Worm (Caenorhabditis elegans): ENCODE results near the gene mtpn-1.

mtpn-1 gene

ce11 chrX:2407167-2407566 is at the start of gene mtpn-1:
Gene mtpn-1 (plus strand): TSS chrX:2407467.
- no peak for TF ChIP-seq unc-62 (GFP tag; optimal IDR thresholded peaks at IDR 0.05)

- TF ChIP-seq unc-62 (GFP tag; optimal IDR thresholded peaks at IDR 0.05): no peak
Measured at ce11 chrX:2359797-2360196, 47.5 kb upstream of the mtpn-1 start, which contains the start of gene lgc-40. Gene lgc-40 (plus strand): TSS chrX:2360097.

DNA sequence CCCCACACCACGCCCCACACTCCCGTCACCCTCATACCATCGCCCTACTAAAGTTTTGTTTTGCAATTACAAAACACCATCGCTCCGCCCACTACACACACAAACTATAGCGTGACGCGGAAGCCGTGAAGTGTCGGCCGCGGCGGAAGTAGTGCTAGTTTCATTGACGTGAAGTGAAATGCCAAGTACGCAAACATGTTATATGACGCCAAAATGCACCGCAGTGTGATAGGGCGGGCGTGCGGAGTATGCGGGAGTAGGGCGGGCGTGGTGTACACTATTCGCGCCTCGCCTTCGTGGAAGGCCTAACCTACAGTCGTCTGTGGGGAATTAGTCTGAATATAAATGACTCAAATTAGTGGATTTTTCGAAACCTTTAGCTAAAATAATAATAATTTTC is 44.4 kb upstream of the mtpn-1 start:
- no peak for TF ChIP-seq unc-62 (GFP tag; optimal IDR thresholded peaks at IDR 0.05)

- no peak for TF ChIP-seq unc-62 (GFP tag; optimal IDR thresholded peaks at IDR 0.05)
Measured at ce11 chrX:2364703-2365299, 42.5 kb upstream of the mtpn-1 start.

DNA sequence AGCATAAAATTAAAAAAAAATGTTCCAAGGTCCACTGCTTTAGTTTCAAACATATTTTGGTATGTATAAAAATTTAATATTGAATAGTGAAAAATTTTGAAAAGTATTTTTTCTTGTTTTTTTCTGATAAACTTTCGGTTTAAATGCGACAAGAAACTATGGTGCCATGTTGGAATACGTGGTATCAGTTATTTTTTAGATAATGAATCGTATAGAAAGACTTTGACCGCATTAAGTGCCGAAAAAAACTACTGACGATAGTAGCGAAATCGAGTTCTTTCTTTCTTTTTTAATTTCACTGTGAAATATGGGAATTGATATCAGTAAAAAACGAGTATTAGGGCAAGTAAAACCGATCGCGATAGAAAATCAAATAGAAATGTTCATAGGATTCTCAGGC is 41.4 kb upstream of the mtpn-1 start, which contains the start of gene T24D8.6:
Gene T24D8.6 (minus strand): TSS at position 101 of the 400 bp plus-strand sequence.
- no peak for TF ChIP-seq unc-62 (GFP tag; optimal IDR thresholded peaks at IDR 0.05)

- no peak for TF ChIP-seq unc-62 (GFP tag; optimal IDR thresholded peaks at IDR 0.05)
Measured at ce11 chrX:2368042-2368814, 39.0 kb upstream of the mtpn-1 start.

- no peak for TF ChIP-seq unc-62 (GFP tag; optimal IDR thresholded peaks at IDR 0.05)
Measured at ce11 chrX:2369073-2369472, 38.2 kb upstream of the mtpn-1 start.

DNA sequence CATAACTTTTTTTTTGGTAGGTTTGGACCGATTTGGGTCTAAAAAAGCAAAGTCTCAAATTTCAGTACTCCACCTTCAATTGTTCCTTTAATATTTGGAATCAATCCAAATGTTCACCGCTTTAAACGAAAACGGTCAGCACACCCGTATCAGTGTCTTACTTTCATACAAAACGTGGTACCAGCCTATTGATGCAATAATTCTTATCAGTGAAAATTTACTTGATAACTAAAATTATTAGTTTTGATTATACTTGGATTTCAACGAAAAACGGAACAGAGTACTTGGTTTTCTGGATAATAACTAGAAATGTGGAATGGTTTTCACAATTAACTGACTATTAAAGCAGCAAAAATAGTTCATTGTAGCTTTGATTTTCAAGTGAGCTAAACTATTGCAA is 36.6 kb upstream of the mtpn-1 start:
- TF ChIP-seq unc-62 (GFP tag; optimal IDR thresholded peaks at IDR 0.05): no peak

ce11 chrX:2372134-2372533 is 35.1 kb upstream of the mtpn-1 start:
- no peak for TF ChIP-seq unc-62 (GFP tag; optimal IDR thresholded peaks at IDR 0.05)

DNA sequence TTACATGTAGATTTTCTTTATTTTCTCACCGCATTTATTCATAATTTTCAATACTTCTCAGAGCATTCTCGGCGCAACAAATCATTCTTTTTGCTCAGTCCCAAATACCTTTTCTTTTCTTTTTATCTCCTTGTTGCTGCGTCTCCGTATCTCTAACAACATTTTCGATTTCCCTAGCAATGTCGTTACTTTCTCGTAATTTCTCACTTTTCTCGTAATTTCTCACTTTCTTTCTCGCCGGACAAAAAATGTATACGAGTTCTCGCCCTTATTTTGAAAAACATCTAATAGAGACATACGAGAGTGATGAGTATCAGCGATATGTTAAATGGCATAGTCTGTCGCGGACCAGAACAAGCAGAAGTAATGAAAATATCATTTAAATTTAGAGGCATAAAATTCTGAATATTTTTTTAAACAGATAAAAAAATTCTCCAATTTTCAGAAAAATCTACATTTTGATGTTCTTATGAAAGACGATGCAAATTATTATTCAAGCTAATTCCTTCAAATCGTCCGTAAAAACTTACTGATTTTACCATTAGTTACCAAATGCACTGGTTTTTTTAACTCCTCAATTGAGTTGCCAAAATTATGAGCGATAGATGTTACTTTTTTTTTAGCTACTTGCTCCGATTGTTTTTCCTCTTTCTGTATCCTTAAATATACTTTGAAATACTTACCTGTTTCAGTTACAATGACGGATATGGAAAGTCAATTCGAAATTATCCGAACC is 31.8 kb upstream of the mtpn-1 start, which contains the start of gene F47G3.3:
Gene F47G3.3 (plus strand): TSS at position 686 of the 736 bp plus-strand sequence.
- TF ChIP-seq unc-62 (GFP tag; optimal IDR thresholded peaks at IDR 0.05): no peak

DNA sequence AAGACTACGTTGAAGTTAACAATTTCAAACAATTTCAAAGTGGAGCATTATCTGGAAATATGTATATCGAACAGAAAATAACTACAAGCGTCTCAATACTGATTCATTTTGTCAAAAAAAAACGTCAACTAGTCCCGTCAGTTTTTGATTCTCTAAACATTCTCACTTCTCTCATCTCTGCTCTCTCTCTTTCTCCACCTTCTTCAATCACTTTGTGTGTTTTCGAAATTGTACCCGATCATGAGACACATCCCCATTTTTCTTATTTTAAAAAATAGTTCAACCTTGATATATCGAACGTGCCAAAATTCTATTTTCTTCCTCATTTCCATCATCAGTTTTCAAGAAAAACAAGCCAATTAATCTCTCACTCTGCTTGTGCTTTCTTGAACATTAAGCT is 26.4 kb upstream of the mtpn-1 start:
- no peak for TF ChIP-seq unc-62 (GFP tag; optimal IDR thresholded peaks at IDR 0.05)

ce11 chrX:2381282-2381681 is 26.0 kb upstream of the mtpn-1 start, which contains the start of gene F47G3.4:
Gene F47G3.4 (plus strand): TSS chrX:2381582.
- no peak for TF ChIP-seq unc-62 (GFP tag; optimal IDR thresholded peaks at IDR 0.05)

ce11 chrX:2382227-2382626 is 25.0 kb upstream of the mtpn-1 start:
- TF ChIP-seq unc-62 (GFP tag; optimal IDR thresholded peaks at IDR 0.05): no peak

DNA sequence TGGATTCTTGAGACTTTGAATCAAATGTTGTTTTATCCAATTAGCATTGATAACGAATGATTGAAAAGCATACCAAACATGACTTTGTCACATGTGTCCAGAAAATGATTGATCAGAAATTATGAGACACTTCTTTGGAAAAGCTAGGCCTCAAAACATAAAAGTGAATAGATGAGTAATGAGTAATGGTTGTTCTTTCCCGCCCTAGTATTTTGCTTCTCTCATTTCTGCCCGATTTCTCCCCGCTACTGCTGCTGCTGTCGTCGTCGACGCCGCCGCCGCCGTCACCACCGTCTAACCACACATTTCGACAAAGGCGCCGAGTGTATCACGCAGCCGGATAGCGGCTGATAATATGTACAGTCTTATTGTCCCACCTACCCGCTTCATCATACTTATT is 21.8 kb upstream of the mtpn-1 start, which contains the start of gene F47G3.1:
Gene F47G3.1 (plus strand): TSS at position 301 of the 400 bp plus-strand sequence.
- no peak for TF ChIP-seq unc-62 (GFP tag; optimal IDR thresholded peaks at IDR 0.05)

DNA sequence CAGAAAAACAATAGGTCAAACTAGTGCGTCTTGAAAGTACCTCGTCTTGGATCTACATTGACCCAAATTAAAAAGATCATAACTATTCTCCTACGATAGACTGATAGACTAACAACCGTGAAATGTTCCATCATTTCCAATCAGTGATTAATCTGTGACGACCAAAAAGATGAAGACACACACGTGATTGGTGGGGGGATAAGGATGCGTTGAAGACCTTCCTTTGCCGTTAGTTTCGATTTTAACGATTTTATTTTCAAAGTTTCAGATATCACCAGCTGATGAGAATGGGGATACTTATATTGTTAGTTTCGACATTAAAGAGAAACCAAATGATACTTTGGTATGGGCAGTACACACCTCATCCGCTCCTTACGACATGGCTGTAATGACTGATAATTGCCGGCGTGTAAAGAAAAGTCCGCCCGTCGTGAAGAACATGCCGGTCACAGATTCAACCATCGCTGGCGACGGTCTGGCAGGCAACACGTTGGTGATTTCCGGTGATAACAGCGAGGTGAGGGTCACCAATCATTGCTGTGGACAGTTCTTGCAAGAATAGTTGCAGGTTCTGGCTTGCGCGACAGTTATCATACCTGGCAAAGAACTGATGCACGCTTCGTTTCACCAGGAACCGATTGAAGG is 20.2 kb upstream of the mtpn-1 start:
- no peak for TF ChIP-seq unc-62 (GFP tag; optimal IDR thresholded peaks at IDR 0.05)

DNA sequence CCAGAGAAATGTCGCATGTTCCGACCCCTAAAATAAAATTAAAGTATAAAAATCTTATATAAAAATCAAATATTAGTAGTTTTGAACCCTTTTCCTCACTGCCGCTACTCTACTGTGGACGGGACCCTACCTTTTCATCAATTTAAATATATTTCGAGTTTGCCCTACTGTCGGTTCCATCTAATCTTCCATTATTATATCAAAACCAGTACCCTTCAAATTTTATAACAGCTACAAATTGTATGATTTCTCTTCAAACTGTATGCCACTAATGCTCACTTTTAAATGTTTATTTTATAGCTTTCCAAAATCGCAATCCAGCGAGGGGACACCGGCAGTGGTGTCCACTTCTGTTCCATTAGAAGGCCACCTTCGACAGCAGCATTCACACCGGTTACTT is 12.3 kb upstream of the mtpn-1 start, which contains the start of gene C43H6.6:
Gene C43H6.6 (plus strand): TSS at position 301 of the 400 bp plus-strand sequence.
- TF ChIP-seq unc-62 (GFP tag; optimal IDR thresholded peaks at IDR 0.05): no peak
